Fruit fly (Drosophila melanogaster): Measurements from ENCODE around the gene Spp.

DNA sequence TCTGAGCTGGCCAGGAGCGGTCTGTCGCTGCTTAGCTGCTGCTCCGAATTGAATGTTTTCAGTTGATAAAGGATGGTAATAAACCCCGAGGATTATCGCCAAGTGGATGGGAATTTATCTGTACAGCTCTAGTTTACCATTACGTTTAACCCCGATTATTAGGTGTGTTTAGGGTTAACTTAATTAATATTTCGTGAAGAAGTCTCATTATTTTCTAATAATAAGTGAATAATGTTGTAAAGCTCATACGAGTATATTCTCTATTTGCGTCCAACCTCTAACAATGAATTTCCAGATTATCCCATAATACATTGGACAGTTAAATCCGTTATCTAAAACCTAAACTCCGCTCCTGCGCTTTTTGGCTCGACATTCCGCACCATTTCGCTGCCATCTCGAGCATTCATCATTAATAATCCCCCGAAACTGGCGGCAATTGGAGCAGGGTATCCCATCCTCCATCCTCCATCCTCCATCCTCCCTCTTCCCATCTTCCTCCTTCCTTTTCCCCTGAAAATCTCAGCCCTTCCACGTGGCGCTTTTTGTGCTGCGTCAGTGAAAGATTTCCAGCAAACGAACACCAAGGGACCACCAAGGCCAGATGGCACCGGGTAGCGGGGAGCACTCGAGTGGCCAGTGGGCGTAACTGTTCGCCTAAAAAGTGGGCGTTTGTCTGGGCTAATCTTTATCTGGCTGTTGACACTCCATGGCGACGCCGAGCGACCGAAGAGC is 18.1 kb downstream of the Spp start:
- peak in 1 of 2 experiments; percentile 27 for TF ChIP-seq ss (GFP tag; optimal IDR thresholded peaks at IDR 0.05)
- TF ChIP-seq Sox102F (GFP tag; optimal IDR thresholded peaks at IDR 0.05) = peak; percentile 27
- TF ChIP-seq Ets21C (GFP tag; optimal IDR thresholded peaks at IDR 0.05) = peak; percentile 51
- TF ChIP-seq Sox14 (GFP tag; optimal IDR thresholded peaks at IDR 0.05) = no peak
- TF ChIP-seq Hr39 (GFP tag; optimal IDR thresholded peaks at IDR 0.05) = peak; percentile 10
- TF ChIP-seq salr (GFP tag; optimal IDR thresholded peaks at IDR 0.05) = no peak
- no peak for TF ChIP-seq CG6163 (GFP tag; IDR thresholded peaks at IDR 0.05)
- peak; percentile 2 for TF ChIP-seq Smox (GFP tag; optimal IDR thresholded peaks at IDR 0.05)
- TF ChIP-seq CG10669 (GFP tag; optimal IDR thresholded peaks at IDR 0.05) = peak; percentile 15
- no peak for TF ChIP-seq CG11762 (GFP tag; optimal IDR thresholded peaks at IDR 0.05; ENCODE audit: insufficient read depth)
- no peak for TF ChIP-seq CG6854 (GFP tag; optimal IDR thresholded peaks at IDR 0.05)
- no peak for TF ChIP-seq CG6792 (GFP tag; optimal IDR thresholded peaks at IDR 0.05)
- peak; percentile 18 for TF ChIP-seq pdm3 (GFP tag; optimal IDR thresholded peaks at IDR 0.05)

Data from whole organism, prepupa.